Worm (Caenorhabditis elegans) whole organism, L3 larva: ENCODE results near the gene fbxa-199.

Experiments used
- jun-1 ChIP-seq: fragments of 150-350 bp; optimal IDR thresholded peaks from 2 replicates; lab custom pipeline; 2014; ENCODE audit warnings: missing biosample characterization, missing genetic modification reagents, missing genetic modification characterization
- lin-15B ChIP-seq: fragments of 150-350 bp; optimal IDR thresholded peaks from 2 replicates; lab custom pipeline; 2014; ENCODE audit warnings: missing biosample characterization, missing genetic modification characterization
- mdl-1 ChIP-seq: fragments of 150-350 bp; optimal IDR thresholded peaks from 2 replicates; lab custom pipeline; 2014; ENCODE audit warnings: missing biosample characterization, missing genetic modification characterization
- nhr-76 ChIP-seq: fragments of 150-350 bp; sonication (generic microtip); optimal IDR thresholded peaks from 5 replicates; lab custom pipeline; 2014; ENCODE audit warnings: missing biosample characterization, missing genetic modification characterization
- unc-62 ChIP-seq: fragments of 150-350 bp; sonication (generic microtip); optimal IDR thresholded peaks from 4 replicates; lab custom pipeline; 2014; ENCODE audit warnings: missing biosample characterization, missing genetic modification reagents, missing genetic modification characterization

- TF ChIP-seq mdl-1 (tag; lab: Kevin White, UChicago), result no peak
- TF ChIP-seq nhr-76 (tag; lab: Kevin White, UChicago), result no peak
- TF ChIP-seq unc-62, result no peak
- no peak for TF ChIP-seq jun-1
- TF ChIP-seq lin-15B (tag; lab: Kevin White, UChicago), result no peak
Observed at ce11 chrV:15377903-15378302, 20.7 kb downstream of the fbxa-199 start, which contains the start of gene srh-122.
